Worm (Caenorhabditis elegans) whole organism, late embryonic: ENCODE measurements around the gene C34E10.12.

ENCODE experiments used
- C08G9.2 ChIP-seq: sonication (generic microtip); optimal IDR thresholded peaks from 2 replicates; lab custom pipeline; 2016; ENCODE audit warnings: mild to moderate bottlenecking, missing genetic modification characterization, moderate library complexity, missing compliant biosample characterization
- K09A11.1 ChIP-seq: sonication (generic microtip); optimal IDR thresholded peaks from 2 replicates; lab custom pipeline; 2017; ENCODE audit warnings: antibody characterized with exemption, mild to moderate bottlenecking, missing genetic modification characterization, missing compliant biosample characterization; ENCODE audit not compliant: insufficient read depth
- T23F11.4 ChIP-seq: fragments of 200-800 bp; sonication (Bioruptor generic); optimal IDR thresholded peaks from 2 replicates; lab custom pipeline; 2018; ENCODE audit warnings: mild to moderate bottlenecking, missing genetic modification characterization, missing compliant biosample characterization
- Y22D7AL.16 ChIP-seq: sonication (generic microtip); optimal IDR thresholded peaks from 2 replicates; lab custom pipeline; 2016; ENCODE audit warnings: missing genetic modification characterization, missing compliant biosample characterization
- ahr-1 ChIP-seq: sonication (generic microtip); optimal IDR thresholded peaks from 2 replicates; lab custom pipeline; 2016; ENCODE audit warnings: missing genetic modification characterization, missing compliant biosample characterization
- ceh-14 ChIP-seq: sonication (generic microtip); optimal IDR thresholded peaks from 2 replicates; lab custom pipeline; 2016; ENCODE audit warnings: missing genotype, missing genetic modification characterization, missing compliant biosample characterization
- ceh-18 ChIP-seq: sonication (generic microtip); optimal IDR thresholded peaks from 2 replicates; lab custom pipeline; 2016; ENCODE audit warnings: missing genetic modification characterization, missing compliant biosample characterization
- ceh-2 ChIP-seq: sonication (generic microtip); optimal IDR thresholded peaks from 2 replicates; lab custom pipeline; 2016; ENCODE audit warnings: missing genotype, missing genetic modification characterization, missing compliant biosample characterization
- ceh-24 ChIP-seq: sonication (generic microtip); optimal IDR thresholded peaks from 2 replicates; lab custom pipeline; 2016; ENCODE audit warnings: mild to moderate bottlenecking, missing genetic modification characterization, missing compliant biosample characterization
- ceh-31 ChIP-seq: sonication (generic microtip); optimal IDR thresholded peaks from 2 replicates; lab custom pipeline; 2016; ENCODE audit warnings: missing genetic modification characterization, missing compliant biosample characterization
- ceh-34 ChIP-seq: sonication (generic microtip); optimal IDR thresholded peaks from 2 replicates; lab custom pipeline; 2016; ENCODE audit warnings: mild to moderate bottlenecking, missing genetic modification characterization, missing compliant biosample characterization
- ceh-45 ChIP-seq: fragments of 200-800 bp; sonication (Bioruptor generic); IDR thresholded peaks from 2 replicates; pipeline ENCODE4 v1.3.6; 2022; ENCODE audit warnings: missing genetic modification reagents, missing genetic modification characterization, missing compliant biosample characterization
- ceh-48 ChIP-seq: sonication (generic microtip); optimal IDR thresholded peaks from 2 replicates; lab custom pipeline; 2016; ENCODE audit warnings: missing genetic modification characterization, inconsistent platforms, missing compliant biosample characterization
- ceh-6 ChIP-seq: fragments of 200-800 bp; sonication (Bioruptor generic); optimal IDR thresholded peaks from 2 replicates; lab custom pipeline; 2018; ENCODE audit warnings: mild to moderate bottlenecking, missing genetic modification characterization, missing compliant biosample characterization
- che-1 ChIP-seq: sonication (generic microtip); optimal IDR thresholded peaks from 2 replicates; lab custom pipeline; 2016; ENCODE audit warnings: mild to moderate bottlenecking, missing genetic modification characterization, missing compliant biosample characterization
- dmd-4 ChIP-seq: sonication (generic microtip); optimal IDR thresholded peaks from 2 replicates; lab custom pipeline; 2016; ENCODE audit warnings: borderline replicate concordance, missing genetic modification characterization, missing compliant biosample characterization
- dve-1 ChIP-seq: sonication (generic microtip); optimal IDR thresholded peaks from 2 replicates; lab custom pipeline; 2017; ENCODE audit warnings: antibody characterized with exemption, mild to moderate bottlenecking, missing genetic modification characterization, missing compliant biosample characterization
- elt-2 ChIP-seq: sonication (generic microtip); optimal IDR thresholded peaks from 2 replicates; lab custom pipeline; 2016; ENCODE audit warnings: missing genetic modification reagents, missing genetic modification characterization, missing compliant biosample characterization
- elt-4 ChIP-seq: sonication (generic microtip); optimal IDR thresholded peaks from 2 replicates; lab custom pipeline; 2016; ENCODE audit warnings: missing genetic modification characterization, missing compliant biosample characterization
- eyg-1 ChIP-seq: sonication (generic microtip); optimal IDR thresholded peaks from 2 replicates; lab custom pipeline; 2016; ENCODE audit warnings: missing genotype, missing genetic modification characterization, missing compliant biosample characterization
- fax-1 ChIP-seq: sonication (generic microtip); optimal IDR thresholded peaks from 2 replicates; lab custom pipeline; 2016; ENCODE audit warnings: missing genotype, missing genetic modification characterization, missing compliant biosample characterization
- fkh-10 ChIP-seq: fragments of 150-350 bp; optimal IDR thresholded peaks from 2 replicates; lab custom pipeline; 2014; ENCODE audit warnings: missing biosample characterization, missing genetic modification reagents, missing genetic modification characterization
- fkh-6 ChIP-seq: sonication (generic microtip); optimal IDR thresholded peaks from 2 replicates; lab custom pipeline; 2016; ENCODE audit warnings: missing genetic modification characterization, missing compliant biosample characterization
- hlh-13 ChIP-seq: fragments of 200-800 bp; sonication (Bioruptor generic); optimal IDR thresholded peaks from 2 replicates; lab custom pipeline; 2018; ENCODE audit warnings: mild to moderate bottlenecking, missing genetic modification characterization, missing compliant biosample characterization
- hlh-30 ChIP-seq: sonication (generic microtip); optimal IDR thresholded peaks from 2 replicates; lab custom pipeline; 2017; ENCODE audit warnings: antibody characterized with exemption, missing genetic modification characterization, missing compliant biosample characterization; ENCODE audit not compliant: insufficient read depth
- hlh-6 ChIP-seq: sonication (generic microtip); optimal IDR thresholded peaks from 2 replicates; lab custom pipeline; 2016; ENCODE audit warnings: missing genotype, missing genetic modification characterization, missing compliant biosample characterization
- lim-6 ChIP-seq: sonication (generic microtip); optimal IDR thresholded peaks from 2 replicates; lab custom pipeline; 2016; ENCODE audit warnings: missing genetic modification characterization, missing compliant biosample characterization
- lin-11 ChIP-seq: fragments of 200-800 bp; sonication (Bioruptor generic); optimal IDR thresholded peaks from 2 replicates; lab custom pipeline; 2018; ENCODE audit warnings: mild to moderate bottlenecking, missing genetic modification characterization, missing compliant biosample characterization
- madf-2 ChIP-seq: sonication (generic microtip); optimal IDR thresholded peaks from 2 replicates; lab custom pipeline; 2017; ENCODE audit warnings: missing genetic modification characterization, missing compliant biosample characterization
- mec-3 ChIP-seq: sonication (generic microtip); optimal IDR thresholded peaks from 2 replicates; lab custom pipeline; 2016; ENCODE audit warnings: borderline replicate concordance, missing genetic modification characterization, missing compliant biosample characterization
- nfya-1 ChIP-seq: sonication (generic microtip); optimal IDR thresholded peaks from 2 replicates; lab custom pipeline; 2017; ENCODE audit warnings: missing genetic modification characterization, mild to moderate bottlenecking, missing compliant biosample characterization, antibody characterized with exemption, moderate library complexity
- nhr-232 ChIP-seq: sonication (generic microtip); optimal IDR thresholded peaks from 2 replicates; lab custom pipeline; 2016; ENCODE audit warnings: missing genetic modification characterization, missing compliant biosample characterization
- npax-4 ChIP-seq: sonication (generic microtip); optimal IDR thresholded peaks from 2 replicates; lab custom pipeline; 2016; ENCODE audit warnings: missing genetic modification characterization, missing compliant biosample characterization
- odd-2 ChIP-seq: sonication (generic microtip); optimal IDR thresholded peaks from 2 replicates; lab custom pipeline; 2017; ENCODE audit warnings: antibody characterized with exemption, mild to moderate bottlenecking, missing genetic modification characterization, missing compliant biosample characterization
- pag-3 ChIP-seq: sonication (generic microtip); optimal IDR thresholded peaks from 2 replicates; lab custom pipeline; 2016; ENCODE audit warnings: missing compliant biosample characterization, missing genetic modification characterization, borderline replicate concordance
- pat-9 ChIP-seq: fragments of 200-800 bp; sonication (Bioruptor generic); optimal IDR thresholded peaks from 2 replicates; lab custom pipeline; 2018; ENCODE audit warnings: mild to moderate bottlenecking, missing genetic modification characterization, moderate library complexity, missing compliant biosample characterization
- pha-4 ChIP-seq: fragments of 150-350 bp; optimal IDR thresholded peaks from 2 replicates; lab custom pipeline; 2018; ENCODE audit warnings: missing biosample characterization, missing genetic modification reagents, missing genetic modification characterization
- pros-1 ChIP-seq: fragments of 150-350 bp; optimal IDR thresholded peaks from 2 replicates; lab custom pipeline; 2014; ENCODE audit warnings: missing biosample characterization, missing genetic modification reagents, missing genetic modification characterization
- ref-2 ChIP-seq: sonication (generic microtip); optimal IDR thresholded peaks from 2 replicates; lab custom pipeline; 2016; ENCODE audit warnings: missing genetic modification characterization, missing compliant biosample characterization
- sdc-2 ChIP-seq: sonication (generic microtip); optimal IDR thresholded peaks from 2 replicates; lab custom pipeline; 2016; ENCODE audit warnings: missing genotype, missing genetic modification characterization, missing compliant biosample characterization
- sox-2 ChIP-seq: fragments of 200-800 bp; sonication (Bioruptor generic); IDR thresholded peaks from 2 replicates; pipeline ENCODE4 v1.3.6; 2022; ENCODE audit warnings: missing genetic modification reagents, missing genetic modification characterization, missing compliant biosample characterization
- syd-9 ChIP-seq: sonication (generic microtip); optimal IDR thresholded peaks from 2 replicates; lab custom pipeline; 2016; ENCODE audit warnings: mild to moderate bottlenecking, missing genetic modification characterization, moderate library complexity, missing compliant biosample characterization
- tbx-2 ChIP-seq: sonication (generic microtip); optimal IDR thresholded peaks from 2 replicates; lab custom pipeline; 2016; ENCODE audit warnings: missing genetic modification characterization, missing compliant biosample characterization
- tbx-7 ChIP-seq: sonication (generic microtip); optimal IDR thresholded peaks from 2 replicates; lab custom pipeline; 2016; ENCODE audit warnings: missing genotype, missing genetic modification characterization, missing compliant biosample characterization
- ttx-3 ChIP-seq: sonication (generic microtip); optimal IDR thresholded peaks from 2 replicates; lab custom pipeline; 2016; ENCODE audit warnings: missing genetic modification reagents, missing genetic modification characterization, missing compliant biosample characterization
- unc-3 ChIP-seq, 2 experiments: fragments of 200-800 bp in 1 of 2; sonication (Bioruptor generic) in 1 of 2; sonication (generic microtip) in 1 of 2; conservative IDR thresholded peaks in 1 of 2; optimal IDR thresholded peaks in 1 of 2; 2 replicates each; pipeline versions ENCODE4 v1.3.6 to Lab custom; 2016 to 2022; ENCODE audit warnings: missing compliant biosample characterization in 2 of 2, missing genetic modification characterization in 2 of 2, missing genetic modification reagents in 1 of 2
- unc-42 ChIP-seq: sonication (generic microtip); optimal IDR thresholded peaks from 2 replicates; lab custom pipeline; 2016; ENCODE audit warnings: missing genotype, missing genetic modification characterization, missing compliant biosample characterization
- unc-55 ChIP-seq: sonication (generic microtip); optimal IDR thresholded peaks from 2 replicates; lab custom pipeline; 2017; ENCODE audit warnings: missing biosample characterization, missing genetic modification reagents, missing genetic modification characterization

C34E10.12 gene

DNA sequence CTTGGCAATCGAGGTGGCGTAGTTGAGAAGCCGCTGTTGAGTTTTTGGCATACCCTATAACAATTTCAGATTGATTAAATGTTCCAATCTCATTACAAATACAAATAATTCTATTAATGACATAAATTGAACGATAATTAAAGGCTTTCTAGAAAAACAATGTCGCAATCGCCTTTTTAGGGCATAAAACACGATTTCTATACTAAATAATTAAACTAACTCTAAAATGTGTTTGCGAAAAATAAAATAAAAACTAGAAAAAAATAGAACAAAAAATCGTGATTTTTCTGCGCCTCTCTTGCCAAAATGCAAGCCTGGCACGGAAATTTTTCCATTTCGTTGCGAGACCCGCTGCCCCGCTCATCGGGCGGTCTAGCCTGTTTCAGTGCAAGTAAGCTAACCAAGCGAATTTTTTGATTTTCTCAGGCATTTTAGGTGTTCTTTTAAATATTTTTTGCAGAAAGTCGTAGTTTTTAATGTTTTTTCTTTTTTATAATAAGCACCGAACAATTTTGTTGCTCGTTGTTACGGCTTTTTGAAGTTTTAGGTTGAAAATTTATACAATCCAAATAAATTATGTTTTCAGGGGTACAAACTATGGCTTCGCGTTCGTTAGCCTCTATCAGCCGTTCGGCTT, at the start of gene C34E10.12, which contains the start of the genes C34E10.10 and atp-2 (continued):
- TF ChIP-seq ceh-31 (peak; percentile 78), dve-1 (tag; lab: Kevin White, UChicago) (peak; percentile 74), ahr-1 (tag; lab: Kevin White, UChicago) (no peak), hlh-6 (no peak), K09A11.1 (tag; lab: Kevin White, UChicago) (peak; percentile 10), pros-1 (tag; lab: Kevin White, UChicago) (no peak), ceh-2 (tag; lab: Kevin White, UChicago) (peak; percentile 31), unc-55 (GFP tag; lab: Kevin White, UChicago) (no peak), pha-4 (tag; lab: Kevin White, UChicago) (no peak), lin-11 (tag; lab: Kevin White, UChicago) (no peak), Y22D7AL.16 (no peak), npax-4 (tag; lab: Kevin White, UChicago) (no peak), madf-2 (tag; lab: Kevin White, UChicago) (no peak), T23F11.4 (GFP tag; lab: Kevin White, UChicago) (no peak), unc-3 (GFP tag; conservative IDR thresholded peaks at IDR 0.05; lab: Robert Waterston, UW) (no peak; the same call in 1 of the 2 replicates), unc-3 (tag; optimal IDR thresholded peaks at IDR 0.05; lab: Kevin White, UChicago) (no peak), ceh-18 (tag; lab: Kevin White, UChicago) (peak; percentile 48)

- TF ChIP-seq nhr-232 (no peak), tbx-7 (tag; lab: Kevin White, UChicago) (no peak), elt-4 (no peak), sox-2 (GFP tag; lab: Robert Waterston, UW) (no peak), nfya-1 (tag; lab: Kevin White, UChicago) (peak; percentile 23), elt-2 (tag; lab: Kevin White, UChicago) (no peak), ceh-24 (tag; lab: Kevin White, UChicago) (no peak), unc-42 (tag; lab: Kevin White, UChicago) (peak; percentile 22), unc-55 (GFP tag; lab: Kevin White, UChicago) (peak; percentile 22), fkh-6 (tag; lab: Kevin White, UChicago) (no peak), C08G9.2 (tag; lab: Kevin White, UChicago) (no peak), hlh-13 (GFP tag; lab: Kevin White, UChicago) (no peak), ceh-48 (tag; lab: Kevin White, UChicago) (peak; percentile 4), ceh-34 (peak; percentile 18), hlh-30 (tag; lab: Kevin White, UChicago) (no peak), syd-9 (tag; lab: Kevin White, UChicago) (no peak), ceh-6 (GFP tag; lab: Kevin White, UChicago) (no peak), ceh-14 (tag; lab: Kevin White, UChicago) (peak; percentile 49), pros-1 (tag; lab: Kevin White, UChicago) (no peak), mec-3 (tag; lab: Kevin White, UChicago) (no peak), ceh-45 (GFP tag; lab: Robert Waterston, UW) (no peak), ceh-31 (peak; percentile 44), fkh-10 (GFP tag; lab: Kevin White, UChicago) (no peak), fax-1 (no peak), tbx-2 (no peak), ref-2 (tag; lab: Kevin White, UChicago) (no peak), ttx-3 (tag; lab: Kevin White, UChicago) (no peak), eyg-1 (tag; lab: Kevin White, UChicago) (no peak), pat-9 (tag; lab: Kevin White, UChicago) (no peak), hlh-6 (no peak), pha-4 (tag; lab: Kevin White, UChicago) (no peak), dmd-4 (tag; lab: Kevin White, UChicago) (no peak), che-1 (no peak), lim-6 (tag; lab: Kevin White, UChicago) (no peak), sdc-2 (no peak), odd-2 (tag; lab: Kevin White, UChicago) (no peak), pag-3 (tag; lab: Kevin White, UChicago) (no peak)
These were observed 47.2 kb upstream of the C34E10.12 start, which contains the start of the genes daf-41 and toc-1 for ce11 chrIII:5274715-5275355. Gene daf-41, minus strand, starts transcription at chrIII:5274765. Gene toc-1, plus strand, starts transcription at chrIII:5275251.
